Worm (Caenorhabditis elegans): ENCODE results near the gene bus-12.

DNA sequence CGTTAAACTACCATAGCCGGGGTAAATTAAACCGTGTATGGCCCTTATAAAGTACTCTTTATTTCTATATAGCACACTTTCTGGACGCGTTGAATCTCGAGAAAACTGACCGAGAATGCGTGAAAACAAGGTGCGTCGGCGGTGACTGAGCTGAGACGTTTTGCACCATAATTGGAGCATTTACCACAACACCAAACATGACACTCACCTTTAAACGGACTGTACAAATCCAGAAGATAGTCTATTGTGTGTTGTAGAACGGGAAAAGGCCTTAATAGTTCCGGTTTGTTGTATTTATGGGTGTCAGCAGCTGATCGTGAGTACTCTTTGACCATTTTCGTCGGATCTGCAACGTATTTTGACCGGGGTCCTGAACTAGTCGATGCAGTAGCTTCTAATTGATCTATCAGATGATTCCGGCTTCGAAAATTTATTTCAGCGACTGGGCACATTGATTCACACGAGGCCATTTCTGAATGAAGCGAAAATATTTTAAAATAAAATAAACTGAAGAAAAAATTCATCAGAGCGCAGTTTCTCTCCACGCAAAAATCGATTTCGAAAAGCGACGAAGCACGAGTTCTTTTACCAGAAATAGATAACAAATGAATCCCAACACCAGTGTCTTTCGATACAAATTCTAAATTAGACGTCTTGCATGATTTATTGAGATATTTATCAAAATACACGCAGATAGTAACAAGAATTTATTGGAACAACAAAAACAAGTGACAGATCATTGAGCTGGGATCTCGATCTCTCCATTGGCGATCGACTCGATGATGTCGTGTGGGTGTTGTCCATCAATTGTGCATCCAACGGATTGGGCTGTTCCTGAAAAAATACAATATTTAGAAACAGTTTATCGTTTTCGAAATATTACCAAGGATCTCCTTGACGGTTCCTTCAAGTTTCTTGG, 16.8 kb upstream of the bus-12 start, which contains the start of gene tag-115:
- TF ChIP-seq ces-1 (GFP tag; optimal IDR thresholded peaks at IDR 0.05) (no peak), ceh-83 (GFP tag; optimal IDR thresholded peaks at IDR 0.05) (peak; percentile 7), nhr-12 (tag; optimal IDR thresholded peaks at IDR 0.05) (no peak), unc-39 (tag; optimal IDR thresholded peaks at IDR 0.05) (no peak)

All from whole organism, mixed stage, embryonic.